Fruit fly (Drosophila melanogaster) whole organism, larva: ENCODE measurements around the gene Lnk.

Experiments
- noc ChIP-seq: fragments of 200-800 bp; sonication (Bioruptor generic); optimal IDR thresholded peaks from 3 replicates; lab custom pipeline; 2019; ENCODE audit warnings: missing biosample characterization, mild to moderate bottlenecking, missing genetic modification characterization, moderate library complexity

Lnk gene

DNA sequence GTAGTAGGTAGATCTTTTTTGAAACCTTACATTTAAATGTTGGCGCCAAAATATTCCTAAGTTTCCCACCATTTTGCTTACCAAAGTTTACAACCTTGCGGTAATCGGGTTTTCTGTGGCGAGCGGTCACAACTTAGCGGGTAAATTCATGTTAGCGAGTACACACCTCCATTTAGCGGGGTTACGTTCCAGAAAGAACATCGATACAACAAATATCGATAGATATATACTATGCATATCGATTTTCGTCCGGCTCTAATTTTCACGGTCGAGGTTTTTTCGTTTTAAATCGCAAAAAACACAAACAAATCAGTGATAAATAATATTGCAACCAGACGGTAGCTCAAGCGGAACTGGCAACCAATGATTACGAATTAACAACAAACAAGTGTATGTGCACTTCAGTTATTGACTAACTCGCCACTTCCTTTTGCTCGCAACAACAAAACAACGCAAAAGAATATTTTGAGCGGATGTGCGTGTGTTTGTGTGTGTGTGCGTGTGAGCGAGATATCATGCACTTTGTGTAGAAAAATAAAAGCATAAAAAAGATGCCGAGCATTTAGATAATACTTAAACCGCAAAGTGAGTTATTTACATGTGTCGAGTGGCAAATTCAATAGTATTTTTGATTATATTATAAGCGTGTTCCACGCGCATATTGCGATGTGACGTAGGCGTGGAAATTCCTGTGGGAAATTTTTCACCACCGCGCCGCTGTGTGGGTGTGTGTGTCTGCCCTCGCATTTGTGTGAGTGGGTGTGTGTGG, at the start of gene Lnk:
TSS of gene Lnk (plus strand) at position 236 of the 769 bp plus-strand sequence.
- TF ChIP-seq noc (tag; lab: Kevin White, UChicago), result peak; percentile 16

DNA sequence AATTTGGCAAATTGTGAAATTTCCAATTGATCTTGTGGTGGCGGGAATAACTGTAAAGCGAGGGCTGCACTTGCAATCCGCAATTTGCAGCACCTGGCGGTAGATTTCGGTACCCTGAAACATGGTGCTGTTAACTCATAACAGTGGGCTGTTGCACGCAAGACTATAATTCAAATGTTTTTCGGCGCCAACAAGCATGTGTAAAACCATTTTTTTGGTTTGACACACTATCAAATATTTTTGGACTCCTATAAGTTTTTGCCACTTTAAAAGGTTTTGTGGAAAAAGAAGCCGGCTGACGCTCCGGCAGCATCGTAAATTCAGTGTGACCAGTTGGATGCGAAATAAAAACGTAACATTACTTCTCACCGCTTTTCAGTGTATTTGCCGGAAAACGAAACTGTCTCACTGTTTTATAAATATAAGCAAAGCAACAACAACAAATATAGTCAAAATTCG, 37.1 kb upstream of the Lnk start, which contains the start of the genes CG14545 and CG5886:
TSS of gene CG14545 (minus strand) at position 68 of the 459 bp plus-strand sequence.
TSS of gene CG5886 (plus strand) at position 409 of the 459 bp plus-strand sequence.
- TF ChIP-seq noc (tag; lab: Kevin White, UChicago), result no peak

DNA sequence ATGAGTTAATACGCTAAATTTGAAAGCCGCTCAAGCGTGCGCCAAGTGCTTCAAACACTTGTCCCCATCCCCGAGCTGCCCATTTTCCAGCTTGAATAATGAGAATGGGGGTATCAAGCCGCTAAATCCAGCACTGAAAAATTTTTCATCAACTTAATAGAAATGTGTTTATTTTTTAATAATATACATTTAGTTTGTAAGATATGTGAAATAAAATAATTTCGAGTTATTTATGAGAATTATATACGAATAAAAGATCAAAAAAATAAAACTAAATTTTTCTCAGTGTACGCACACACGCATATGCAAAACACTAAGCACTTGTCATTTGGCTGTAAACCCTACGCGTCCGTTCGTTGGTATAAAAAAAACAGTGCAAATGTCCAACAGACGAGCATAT, 33.5 kb upstream of the Lnk start:
- no peak for TF ChIP-seq noc (tag; lab: Kevin White, UChicago)

DNA sequence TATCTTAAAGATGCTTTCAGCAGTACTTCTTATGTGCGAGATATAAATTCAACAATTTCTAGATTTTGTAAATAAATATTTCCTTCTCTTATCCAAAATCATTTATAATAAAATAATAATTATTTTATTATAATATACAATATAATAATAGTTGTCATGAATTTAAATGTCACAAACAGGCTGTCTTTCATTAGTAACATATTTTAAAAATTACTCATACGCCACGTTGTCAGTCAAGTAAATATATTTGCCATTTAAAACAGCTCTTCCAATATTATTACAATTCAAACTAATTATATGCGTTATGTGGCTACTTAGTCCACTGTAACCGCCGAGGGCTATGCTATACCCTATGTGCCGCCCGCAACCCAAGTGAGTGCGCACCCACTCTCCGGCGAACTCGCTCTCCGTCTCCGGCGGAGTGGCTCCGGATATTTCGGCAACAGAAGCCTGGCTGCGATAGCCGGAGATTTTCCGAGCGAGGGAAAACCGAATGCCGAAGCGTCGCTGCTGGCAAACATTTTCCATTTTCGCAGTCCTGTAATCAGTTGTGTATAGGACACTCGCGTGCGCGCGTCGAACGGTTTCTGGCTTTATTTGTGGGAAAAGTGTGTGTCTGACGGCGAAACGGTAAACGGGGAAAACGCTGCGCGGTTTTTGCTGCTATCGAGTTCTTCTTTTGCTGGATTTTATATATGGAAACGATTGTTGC, 32.6 kb upstream of the Lnk start, which contains the start of gene CG5890:
TSS of gene CG5890 (plus strand) at position 561 of the 712 bp plus-strand sequence.
- no peak for TF ChIP-seq noc (tag; lab: Kevin White, UChicago)

DNA sequence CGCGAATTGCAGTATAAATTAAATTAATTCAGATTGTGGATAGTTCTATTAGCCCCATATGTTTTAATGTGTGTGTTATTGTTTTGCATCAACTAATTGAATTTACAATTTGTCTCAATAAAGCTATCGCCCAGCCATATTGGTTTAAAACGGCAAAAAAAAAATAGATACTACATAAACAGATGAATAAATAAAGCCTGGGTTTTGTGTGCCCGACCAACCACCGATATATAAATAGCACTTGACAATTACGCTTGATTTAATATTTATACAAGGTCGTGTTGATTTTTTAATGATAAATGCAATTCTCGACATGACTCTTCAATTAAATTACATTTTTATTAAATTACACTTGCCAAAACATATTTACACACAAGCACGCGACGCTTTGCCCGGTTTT, 18.0 kb upstream of the Lnk start:
- no peak for TF ChIP-seq noc (tag; lab: Kevin White, UChicago)

DNA sequence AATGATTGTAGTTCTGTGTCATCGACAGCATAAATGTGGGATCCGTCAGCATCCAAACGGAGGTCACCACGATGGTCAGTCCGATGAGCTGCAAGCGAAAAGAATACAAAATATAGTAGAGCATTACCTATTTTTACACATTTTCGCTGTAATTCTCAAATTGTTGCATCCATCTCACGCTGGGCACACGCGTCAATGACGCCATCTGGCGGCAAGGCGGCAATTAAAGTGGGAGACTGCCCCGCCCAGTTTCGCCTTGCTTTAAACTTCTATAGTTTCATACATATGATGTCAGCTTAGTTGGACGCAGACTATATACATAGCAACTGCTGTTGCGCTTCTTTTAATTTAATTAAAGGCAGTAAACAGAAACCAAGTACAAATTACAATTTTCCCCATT, 11.7 kb upstream of the Lnk start:
- no peak for TF ChIP-seq noc (tag; lab: Kevin White, UChicago)

DNA sequence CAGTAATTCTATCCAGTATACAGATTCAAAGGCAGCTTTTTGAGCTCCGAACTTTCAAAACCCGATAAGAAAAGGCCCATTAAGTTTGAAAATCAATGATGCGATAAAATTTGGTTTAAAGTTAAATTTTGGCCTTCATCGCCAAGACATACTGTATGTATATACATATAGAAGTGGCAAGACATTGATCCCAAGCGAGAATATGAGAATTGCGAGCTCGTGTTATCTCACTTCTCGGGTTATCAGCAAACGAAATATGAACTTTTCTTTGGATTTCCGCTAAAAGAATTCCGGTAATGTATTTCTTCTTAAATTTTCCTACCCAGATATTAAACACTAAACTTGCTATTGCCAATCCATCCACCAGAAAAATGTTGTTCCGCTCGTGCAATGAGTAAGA, 11.3 kb upstream of the Lnk start:
- no peak for TF ChIP-seq noc (tag; lab: Kevin White, UChicago)

DNA sequence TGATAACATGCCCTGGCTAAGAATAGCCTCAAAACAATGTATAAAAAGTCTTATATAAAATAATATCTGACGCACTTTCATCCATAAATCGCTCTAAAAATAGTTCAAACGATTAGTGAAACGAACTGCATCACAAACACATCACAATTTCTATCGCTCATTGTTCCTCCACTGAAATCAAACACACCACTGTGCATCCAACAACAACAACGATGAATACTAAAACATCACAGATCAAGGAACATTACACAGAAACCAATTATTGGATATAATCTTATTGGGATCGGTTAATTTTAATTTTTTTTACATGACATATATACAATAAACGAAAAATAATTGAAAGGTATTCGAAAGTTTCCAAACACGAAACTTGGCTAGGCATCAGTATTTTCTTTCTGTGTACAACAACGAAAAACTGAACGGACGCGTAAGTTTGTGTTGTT, 9.0 kb upstream of the Lnk start:
- no peak for TF ChIP-seq noc (tag; lab: Kevin White, UChicago)

DNA sequence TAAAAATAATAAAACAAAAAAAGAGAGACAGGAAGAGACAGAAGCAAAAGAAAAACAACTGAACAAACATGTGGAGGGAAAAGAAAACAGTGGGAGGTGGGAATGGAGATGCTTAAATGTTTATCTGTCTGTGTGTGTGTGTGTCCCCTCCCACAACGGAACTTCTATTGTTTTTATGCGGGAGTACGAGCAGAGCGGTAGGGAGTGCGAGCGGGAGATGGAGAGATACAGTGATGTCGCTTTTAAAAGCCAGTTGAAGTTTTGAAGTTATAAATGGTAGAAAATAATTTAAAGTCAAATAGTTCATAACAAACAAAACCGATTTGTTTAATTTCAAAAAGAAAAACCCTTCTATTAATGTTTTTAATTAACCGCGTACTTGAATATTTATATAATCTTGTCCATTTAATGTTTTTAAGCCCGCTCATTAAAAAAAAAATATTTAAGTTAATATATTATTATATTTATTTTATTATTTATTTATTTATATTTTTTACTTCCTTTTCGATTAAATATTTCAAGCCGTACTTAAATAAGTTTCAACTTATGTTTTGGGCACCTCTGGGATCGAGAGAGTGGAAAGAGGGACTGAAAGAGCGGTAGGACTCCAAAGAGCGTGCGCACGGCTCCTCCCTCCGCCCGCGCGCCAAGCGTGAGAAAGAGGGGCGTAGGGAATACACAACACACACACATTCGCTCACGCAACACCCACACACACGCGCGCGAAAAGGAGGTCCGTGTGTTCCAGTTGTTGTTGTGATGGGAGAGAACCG, 8.0 kb upstream of the Lnk start:
- no peak for TF ChIP-seq noc (tag; lab: Kevin White, UChicago)

DNA sequence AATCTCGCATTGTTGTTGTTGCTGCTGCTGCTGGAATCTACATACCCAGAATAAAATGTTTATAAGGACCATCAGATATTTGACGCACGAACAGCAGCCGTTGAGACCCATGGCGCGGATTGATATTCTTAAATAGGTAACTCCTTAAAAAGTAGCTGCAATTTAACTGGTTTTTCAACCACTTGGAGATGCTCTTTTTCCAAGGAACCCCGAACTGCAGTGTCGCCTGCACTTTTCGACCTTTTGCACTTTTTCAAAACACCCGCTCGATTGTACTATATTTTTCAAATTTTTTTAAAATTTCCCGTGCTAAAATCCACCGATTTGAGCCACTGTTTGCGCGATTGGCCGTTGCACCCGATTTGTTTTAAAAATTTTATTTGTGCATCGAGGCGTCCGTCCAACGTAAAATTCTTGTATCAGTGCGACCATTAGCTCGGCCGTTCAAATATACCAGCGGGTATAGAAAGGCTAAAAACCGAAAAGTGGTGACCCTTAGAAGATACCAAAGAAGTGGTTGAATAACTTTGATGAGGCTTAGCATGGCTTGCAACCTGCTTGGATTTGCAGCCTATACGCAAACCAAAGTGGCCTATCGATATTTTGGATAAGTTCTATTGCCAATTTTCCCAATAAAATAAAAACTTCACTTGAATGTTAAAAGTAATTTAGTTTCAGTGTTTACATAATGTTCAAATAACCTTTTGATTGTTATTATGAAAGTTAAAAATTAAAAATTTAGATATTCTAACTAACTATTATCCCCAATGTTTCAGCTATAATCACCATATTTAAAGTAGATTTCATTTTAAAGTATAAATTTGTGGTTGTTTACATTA, 7.2 kb upstream of the Lnk start, which contains the start of gene Tsp96F:
TSS of gene Tsp96F (minus strand) at position 457 of the 839 bp plus-strand sequence.
- TF ChIP-seq noc (tag; lab: Kevin White, UChicago), result no peak

DNA sequence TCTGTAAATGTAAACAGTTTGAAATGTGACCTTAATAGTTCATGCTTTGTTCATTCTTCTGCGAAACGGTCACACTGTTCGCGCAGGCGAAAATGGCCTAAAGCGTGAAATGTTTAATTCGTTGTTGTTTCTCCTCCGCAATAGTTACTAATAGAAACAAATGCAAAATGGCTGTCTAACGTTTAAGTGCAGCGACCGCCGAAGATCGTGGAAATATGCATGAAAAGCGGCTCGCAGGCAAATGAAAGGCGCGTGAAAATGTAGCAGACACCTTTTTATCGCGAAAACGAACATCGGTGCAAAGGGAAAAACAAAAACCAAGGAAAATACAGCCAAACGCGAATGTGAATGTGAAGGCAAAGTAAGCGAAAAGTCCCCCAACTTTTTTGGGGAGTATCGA, 6.4 kb upstream of the Lnk start, which contains the start of gene SppL:
TSS of gene SppL (plus strand) at position 70 of the 400 bp plus-strand sequence.
- TF ChIP-seq noc (tag; lab: Kevin White, UChicago), result no peak

DNA sequence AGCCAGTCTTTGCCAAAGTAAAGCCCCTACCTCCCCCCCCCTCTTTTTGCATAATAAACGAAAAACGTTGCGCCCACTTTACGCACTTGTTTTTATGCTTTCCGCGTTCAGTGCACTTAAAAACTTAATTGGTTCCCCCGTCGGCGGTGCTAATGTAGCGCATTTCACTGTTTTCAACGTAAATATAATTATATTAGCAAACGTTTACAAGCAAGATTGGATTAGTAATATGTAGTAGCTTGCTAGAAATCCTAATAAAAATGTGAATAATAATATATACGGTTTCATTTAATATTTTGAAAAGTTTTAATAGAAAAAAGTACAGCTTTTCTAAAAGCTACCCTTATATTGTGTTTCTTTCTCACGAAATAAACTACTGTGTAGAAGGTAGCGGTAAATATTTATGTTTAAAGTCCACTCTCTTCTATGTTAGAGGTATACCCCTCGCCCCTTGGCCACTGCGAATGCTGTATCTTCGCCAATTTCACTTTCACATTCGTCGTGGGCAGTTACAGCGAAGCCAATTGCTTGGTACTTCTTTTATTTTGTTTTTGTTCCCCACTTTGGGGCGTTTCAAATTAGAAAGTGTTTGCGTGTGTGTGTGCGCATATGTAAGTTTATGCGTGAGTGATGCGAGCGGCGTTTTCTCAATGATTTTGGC, 5.6 kb upstream of the Lnk start:
- no peak for TF ChIP-seq noc (tag; lab: Kevin White, UChicago)

DNA sequence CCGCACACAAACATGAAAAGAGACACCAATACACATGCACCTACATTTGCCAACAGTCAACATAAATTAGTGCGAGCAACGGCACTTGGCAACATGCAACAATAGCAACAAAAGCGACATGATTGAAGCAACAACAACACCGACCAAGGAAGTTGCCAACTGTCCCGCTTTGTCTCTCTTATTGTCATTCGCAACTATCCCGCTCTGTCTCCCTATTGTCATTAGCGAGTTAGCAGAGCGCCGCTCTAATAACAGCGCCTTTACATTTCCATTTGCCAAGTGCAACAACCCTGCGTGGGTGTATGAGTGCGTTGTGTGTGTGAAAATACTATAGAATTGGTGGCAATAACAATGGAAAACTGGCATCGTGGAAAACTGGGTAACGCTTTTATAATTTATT, 4.5 kb upstream of the Lnk start:
- TF ChIP-seq noc (tag; lab: Kevin White, UChicago), result no peak

DNA sequence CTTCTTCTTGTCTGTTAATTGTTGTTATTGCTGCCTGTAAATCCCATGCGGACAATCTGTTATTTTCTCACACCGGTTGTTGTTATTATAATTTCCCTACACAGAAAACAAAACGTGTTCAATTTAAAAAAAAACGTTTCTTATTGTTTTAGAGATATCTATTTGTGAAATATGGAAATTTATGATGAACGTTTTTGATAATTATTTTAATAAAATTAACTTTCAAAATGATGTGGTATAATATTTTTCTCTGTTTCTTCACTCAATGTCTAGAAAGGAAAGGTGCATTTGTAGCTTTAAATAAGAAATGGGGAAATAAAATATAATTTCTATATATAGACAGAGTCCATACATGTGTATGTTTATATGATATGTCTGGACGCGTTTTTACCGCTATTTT, 4.0 kb upstream of the Lnk start:
- TF ChIP-seq noc (tag; lab: Kevin White, UChicago), result no peak
